Fruit fly (Drosophila melanogaster): ENCODE results near the gene rod.

Gene rod

DNA sequence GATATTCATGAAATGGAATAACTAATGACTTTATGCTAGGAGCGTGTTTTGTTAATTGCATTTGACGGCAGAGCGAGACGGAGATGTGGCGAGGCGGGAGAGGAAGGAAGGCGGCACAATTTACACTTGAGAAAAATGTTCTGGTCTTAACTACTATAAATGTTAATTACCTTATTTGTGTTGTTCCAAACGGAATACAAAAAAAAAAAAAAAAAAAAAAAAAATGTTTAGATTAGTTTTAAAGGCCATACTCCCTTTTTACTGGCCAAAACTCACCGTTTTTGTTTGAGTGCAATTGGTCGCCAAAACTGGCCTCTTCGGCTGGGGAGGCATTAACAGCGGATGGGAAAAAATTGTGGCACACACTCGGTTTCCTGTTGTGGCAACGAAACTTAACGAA is 46.4 kb downstream of the rod start (continued):
- no peak for TF ChIP-seq CG2129 (GFP tag; IDR thresholded peaks at IDR 0.05; ENCODE audit: partially characterized antibody)
- TF ChIP-seq peb (GFP tag; IDR thresholded peaks at IDR 0.05) = no peak
- no peak for TF ChIP-seq CG13123 (GFP tag; optimal IDR thresholded peaks at IDR 0.05)
- no peak for TF ChIP-seq YL-1 (GFP tag; optimal IDR thresholded peaks at IDR 0.05)
- no peak for TF ChIP-seq lov (optimal IDR thresholded peaks at IDR 0.05)
- no peak for TF ChIP-seq lov (GFP tag; IDR thresholded peaks at IDR 0.05)
- TF ChIP-seq Oaz (GFP tag; IDR thresholded peaks at IDR 0.05) = no peak

DNA sequence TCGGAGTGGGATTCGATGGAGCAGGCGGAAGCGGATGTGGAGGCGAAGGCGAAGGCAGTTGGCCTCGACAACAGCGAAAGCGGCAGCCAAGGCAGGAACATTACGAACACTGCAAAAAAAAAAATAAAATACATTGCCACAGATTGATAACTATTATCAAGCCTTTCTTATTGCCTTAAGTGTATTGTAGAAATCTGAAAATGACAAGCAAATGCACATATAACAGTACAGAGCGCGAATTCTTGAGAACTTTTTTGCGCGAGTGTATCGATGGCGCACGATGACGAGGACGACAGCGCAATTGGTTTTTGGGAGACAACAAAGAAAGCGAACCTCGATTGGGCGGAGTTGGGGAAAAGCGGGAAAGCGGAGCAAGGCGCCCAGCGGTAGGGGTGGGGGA is 49.6 kb downstream of the rod start:
- TF ChIP-seq cwo (GFP tag; optimal IDR thresholded peaks at IDR 0.05) = peak; percentile 35
- TF ChIP-seq CG7839 (tag; optimal IDR thresholded peaks at IDR 0.05) = peak; percentile 28
- TF ChIP-seq chif (GFP tag; optimal IDR thresholded peaks at IDR 0.05) = no peak
- TF ChIP-seq Rfx (GFP tag; IDR thresholded peaks at IDR 0.05) = peak; percentile 63
- no peak for TF ChIP-seq CoRest (tag; optimal IDR thresholded peaks at IDR 0.05)
- TF ChIP-seq CG1024 (GFP tag; IDR thresholded peaks at IDR 0.05) = no peak
- TF ChIP-seq sens (GFP tag) = peak; percentile 53
- peak; percentile 33; the same call in 1 of the 2 replicates for TF ChIP-seq Oaz (GFP tag; IDR thresholded peaks at IDR 0.05)
- peak; percentile 5 for TF ChIP-seq tio (GFP tag; optimal IDR thresholded peaks at IDR 0.05)
- TF ChIP-seq CG8089 (GFP tag; optimal IDR thresholded peaks at IDR 0.05) = no peak
- no peak for TF ChIP-seq kah (GFP tag; optimal IDR thresholded peaks at IDR 0.05)
- TF ChIP-seq prd (optimal IDR thresholded peaks at IDR 0.05) = no peak
- TF ChIP-seq prd (GFP tag; IDR thresholded peaks at IDR 0.05) = 0 out of 3 replicates have a peak, but pooled peaks have one; percentile 30
- peak; percentile 3 for TF ChIP-seq Hsf (GFP tag; optimal IDR thresholded peaks at IDR 0.05)
- TF ChIP-seq slbo (GFP tag; IDR thresholded peaks at IDR 0.05) = peak; percentile 68
- peak; percentile 4 for TF ChIP-seq grau (tag; optimal IDR thresholded peaks at IDR 0.05)
- TF ChIP-seq sob (GFP tag; IDR thresholded peaks at IDR 0.05) = peak; percentile 48; the same call in 1 of the 2 replicates
- TF ChIP-seq fu2 (GFP tag; optimal IDR thresholded peaks at IDR 0.05) = no peak
- TF ChIP-seq Antp (GFP tag; optimal IDR thresholded peaks at IDR 0.05) = peak; percentile 9
- TF ChIP-seq CG14014 (GFP tag; IDR thresholded peaks at IDR 0.05) = peak; percentile 45; the same call in 1 of the 2 replicates
- TF ChIP-seq abd-A (tag; optimal IDR thresholded peaks at IDR 0.05) = no peak
- peak; percentile 46 for TF ChIP-seq CG13624 (GFP tag; optimal IDR thresholded peaks at IDR 0.05)
- TF ChIP-seq lab (GFP tag; optimal IDR thresholded peaks at IDR 0.05) = peak; percentile 65
- TF ChIP-seq Nf-YC (tag; optimal IDR thresholded peaks at IDR 0.05) = no peak
- peak; percentile 39 for TF ChIP-seq Hand (GFP tag; optimal IDR thresholded peaks at IDR 0.05)
- TF ChIP-seq gem (tag; optimal IDR thresholded peaks at IDR 0.05) = peak; percentile 17
- TF ChIP-seq vvl (GFP tag; IDR thresholded peaks at IDR 0.05) = peak; percentile 34
- peak; percentile 7 for TF ChIP-seq CG6813 (GFP tag; optimal IDR thresholded peaks at IDR 0.05)
- TF ChIP-seq D19A (tag; optimal IDR thresholded peaks at IDR 0.05) = no peak
- TF ChIP-seq CG12769 (tag; optimal IDR thresholded peaks at IDR 0.05) = peak; percentile 5
- 0 out of 3 replicates have a peak, but pooled peaks have one; percentile 24 for TF ChIP-seq so (GFP tag; IDR thresholded peaks at IDR 0.05)
- peak; percentile 29 for TF ChIP-seq CG15269 (tag; optimal IDR thresholded peaks at IDR 0.05)
- TF ChIP-seq CG5953 (GFP tag; IDR thresholded peaks at IDR 0.05) = no peak
- peak; percentile 38; the same call in 1 of the 3 replicates for TF ChIP-seq Dbx (GFP tag; IDR thresholded peaks at IDR 0.05)
- peak; percentile 25 for TF ChIP-seq Meics (GFP tag; optimal IDR thresholded peaks at IDR 0.05)
- TF ChIP-seq zfh1 (GFP tag; IDR thresholded peaks at IDR 0.05) = 0 out of 3 replicates have a peak, but pooled peaks have one; percentile 20
- TF ChIP-seq CG1792 (GFP tag; optimal IDR thresholded peaks at IDR 0.05) = no peak
- no peak for TF ChIP-seq CG6175 (GFP tag; IDR thresholded peaks at IDR 0.05)
- peak; percentile 2 for TF ChIP-seq CG12155 (GFP tag; optimal IDR thresholded peaks at IDR 0.05)
- 0 out of 2 replicates have a peak, but pooled peaks have one; percentile 12 for TF ChIP-seq esg (GFP tag; conservative IDR thresholded peaks at IDR 0.05)
- no peak for TF ChIP-seq CG6765 (GFP tag; optimal IDR thresholded peaks at IDR 0.05)
- TF ChIP-seq hb (GFP tag; IDR thresholded peaks at IDR 0.05; ENCODE audit: partially characterized antibody) = no peak
- TF ChIP-seq CG2712 (tag; optimal IDR thresholded peaks at IDR 0.05) = no peak
- peak; percentile 37 for TF ChIP-seq Fer1 (GFP tag; optimal IDR thresholded peaks at IDR 0.05)

All from whole organism, embryonic.